Worm (Caenorhabditis elegans): ENCODE results near the gene flp-1.

flp-1 gene

ce11 chrIV:9107464-9107863 lies 37.0 kb upstream of the flp-1 start:
- TF ChIP-seq pag-3 (tag; optimal IDR thresholded peaks at IDR 0.05; ENCODE audit: borderline replicate concordance, insufficient read depth) (no peak), mab-9 (GFP tag; IDR thresholded peaks at IDR 0.05) (no peak), efl-1 (optimal IDR thresholded peaks at IDR 0.05) (peak; percentile 36 to 53), efl-1 (GFP tag; optimal IDR thresholded peaks at IDR 0.05 in 1 of 2) (peak; percentile 39 to 51), nhr-77 (tag; optimal IDR thresholded peaks at IDR 0.05) (peak; percentile 39), nhr-20 (tag; optimal IDR thresholded peaks at IDR 0.05) (peak; percentile 5), lin-15B (tag; optimal IDR thresholded peaks at IDR 0.05) (peak; percentile 43), C16A3.4 (tag; optimal IDR thresholded peaks at IDR 0.05) (peak; percentile 41), mep-1 (tag; optimal IDR thresholded peaks at IDR 0.05) (peak; percentile 65), blmp-1 (tag; optimal IDR thresholded peaks at IDR 0.05) (peak; percentile 57), rnt-1 (tag; optimal IDR thresholded peaks at IDR 0.05) (peak; percentile 13), efl-3 (GFP tag; optimal IDR thresholded peaks at IDR 0.05) (no peak), F16B12.6 (tag; optimal IDR thresholded peaks at IDR 0.05) (peak; percentile 17), xbp-1 (tag; optimal IDR thresholded peaks at IDR 0.05) (peak; percentile 26), lin-35 (GFP tag; optimal IDR thresholded peaks at IDR 0.05) (peak; percentile 43 to 66), dpl-1 (GFP tag; optimal IDR thresholded peaks at IDR 0.05) (peak in 2 of 3 experiments; percentile 38 to 64), snu-23 (GFP tag; optimal IDR thresholded peaks at IDR 0.05) (peak; percentile 48), sptf-1 (tag; optimal IDR thresholded peaks at IDR 0.05) (no peak), lin-14 (GFP tag; optimal IDR thresholded peaks at IDR 0.05) (peak; percentile 72), nhr-71 (tag; optimal IDR thresholded peaks at IDR 0.05) (peak; percentile 49), ceh-82 (tag; optimal IDR thresholded peaks at IDR 0.05) (no peak), C34B4.2 (tag; optimal IDR thresholded peaks at IDR 0.05) (no peak), lir-3 (tag; optimal IDR thresholded peaks at IDR 0.05; ENCODE audit: poor library complexity) (no peak), skn-1 (tag; optimal IDR thresholded peaks at IDR 0.05) (peak; percentile 41), elt-3 (tag; optimal IDR thresholded peaks at IDR 0.05) (no peak), lsy-2 (tag; optimal IDR thresholded peaks at IDR 0.05) (peak; percentile 8 to 57)

ce11 chrIV:9108631-9109030 lies 35.9 kb upstream of the flp-1 start, which contains the start of gene aly-1:
TSS of gene aly-1 (plus strand) at chrIV:9108931.
- no peak for TF ChIP-seq C04F5.9 (tag; optimal IDR thresholded peaks at IDR 0.05)
- no peak for TF ChIP-seq fos-1 (tag; optimal IDR thresholded peaks at IDR 0.05)
- TF ChIP-seq nhr-90 (tag; optimal IDR thresholded peaks at IDR 0.05; ENCODE audit: poor library complexity) = no peak
- no peak for TF ChIP-seq skn-1 (tag; optimal IDR thresholded peaks at IDR 0.05)
- TF ChIP-seq nhr-47 (tag; optimal IDR thresholded peaks at IDR 0.05) = no peak
- no peak for TF ChIP-seq lin-39 (tag; optimal IDR thresholded peaks at IDR 0.05)
- no peak for TF ChIP-seq sox-4 (tag; optimal IDR thresholded peaks at IDR 0.05)
- no peak for TF ChIP-seq efl-3 (GFP tag; optimal IDR thresholded peaks at IDR 0.05)
- no peak for TF ChIP-seq ets-5 (GFP tag; IDR thresholded peaks at IDR 0.05)
- no peak for TF ChIP-seq mef-2 (tag; optimal IDR thresholded peaks at IDR 0.05)
- no peak for TF ChIP-seq blmp-1 (tag; optimal IDR thresholded peaks at IDR 0.05)
- TF ChIP-seq pax-3 (tag; optimal IDR thresholded peaks at IDR 0.05) = no peak
- no peak for TF ChIP-seq nhr-20 (tag; optimal IDR thresholded peaks at IDR 0.05)
- no peak for TF ChIP-seq nhr-77 (tag; optimal IDR thresholded peaks at IDR 0.05)
- no peak for TF ChIP-seq hlh-17 (GFP tag; optimal IDR thresholded peaks at IDR 0.05; ENCODE audit: borderline replicate concordance)
- TF ChIP-seq grh-1 (GFP tag; IDR thresholded peaks at IDR 0.05) = no peak
- TF ChIP-seq nhr-76 (tag; optimal IDR thresholded peaks at IDR 0.05) = no peak
- TF ChIP-seq ceh-82 (tag; optimal IDR thresholded peaks at IDR 0.05) = no peak

ce11 chrIV:9112019-9112418 lies 32.5 kb upstream of the flp-1 start:
- TF ChIP-seq lin-14 (GFP tag; optimal IDR thresholded peaks at IDR 0.05) (no peak), hlh-17 (GFP tag; optimal IDR thresholded peaks at IDR 0.05; ENCODE audit: borderline replicate concordance) (no peak), alr-1 (tag; optimal IDR thresholded peaks at IDR 0.05; ENCODE audit: borderline replicate concordance) (no peak), nhr-47 (tag; optimal IDR thresholded peaks at IDR 0.05) (no peak), swsn-7 (tag; optimal IDR thresholded peaks at IDR 0.05) (no peak), elt-2 (tag; optimal IDR thresholded peaks at IDR 0.05) (peak; percentile 62), mep-1 (tag; optimal IDR thresholded peaks at IDR 0.05) (no peak), irx-1 (tag; optimal IDR thresholded peaks at IDR 0.05) (no peak), lin-13 (GFP tag; optimal IDR thresholded peaks at IDR 0.05) (no peak), ceh-90 (tag; optimal IDR thresholded peaks at IDR 0.05) (no peak), lir-3 (tag; optimal IDR thresholded peaks at IDR 0.05; ENCODE audit: poor library complexity) (no peak), ceh-63 (GFP tag; optimal IDR thresholded peaks at IDR 0.05) (no peak), blmp-1 (tag; optimal IDR thresholded peaks at IDR 0.05) (peak; percentile 95), xbp-1 (tag; optimal IDR thresholded peaks at IDR 0.05) (no peak), jun-1 (tag; optimal IDR thresholded peaks at IDR 0.05) (peak; percentile 29), pax-3 (tag; optimal IDR thresholded peaks at IDR 0.05) (no peak)

All from whole organism, L1 larva.